Fruit fly (Drosophila melanogaster) whole organism: ENCODE measurements around the gene CG1463.

ENCODE experiments used
- CG8478 ChIP-seq: fragments of >200 bp; optimal IDR thresholded peaks from 2 replicates; lab custom pipeline; 2018; ENCODE audit warnings: inconsistent platforms
- Dll ChIP-seq: fragments of >200 bp; optimal IDR thresholded peaks from 2 replicates; lab custom pipeline; 2017
- EcR ChIP-seq, 2 experiments: fragments of >200 bp; optimal IDR thresholded peaks; 2 replicates each; lab custom pipeline; 2017; ENCODE audit warnings: missing biosample characterization in 2 of 2, missing genetic modification characterization in 2 of 2, missing genetic modification reagents in 2 of 2
- pan ChIP-seq: fragments of >200 bp; optimal IDR thresholded peaks from 2 replicates; lab custom pipeline; 2017
- psq ChIP-seq: fragments of >200 bp; optimal IDR thresholded peaks from 2 replicates; lab custom pipeline; 2017
- usp ChIP-seq: fragments of >200 bp; optimal IDR thresholded peaks from 2 replicates; lab custom pipeline; 2017; ENCODE audit warnings: missing biosample characterization, missing genetic modification characterization, mixed read lengths

Gene CG1463

DNA sequence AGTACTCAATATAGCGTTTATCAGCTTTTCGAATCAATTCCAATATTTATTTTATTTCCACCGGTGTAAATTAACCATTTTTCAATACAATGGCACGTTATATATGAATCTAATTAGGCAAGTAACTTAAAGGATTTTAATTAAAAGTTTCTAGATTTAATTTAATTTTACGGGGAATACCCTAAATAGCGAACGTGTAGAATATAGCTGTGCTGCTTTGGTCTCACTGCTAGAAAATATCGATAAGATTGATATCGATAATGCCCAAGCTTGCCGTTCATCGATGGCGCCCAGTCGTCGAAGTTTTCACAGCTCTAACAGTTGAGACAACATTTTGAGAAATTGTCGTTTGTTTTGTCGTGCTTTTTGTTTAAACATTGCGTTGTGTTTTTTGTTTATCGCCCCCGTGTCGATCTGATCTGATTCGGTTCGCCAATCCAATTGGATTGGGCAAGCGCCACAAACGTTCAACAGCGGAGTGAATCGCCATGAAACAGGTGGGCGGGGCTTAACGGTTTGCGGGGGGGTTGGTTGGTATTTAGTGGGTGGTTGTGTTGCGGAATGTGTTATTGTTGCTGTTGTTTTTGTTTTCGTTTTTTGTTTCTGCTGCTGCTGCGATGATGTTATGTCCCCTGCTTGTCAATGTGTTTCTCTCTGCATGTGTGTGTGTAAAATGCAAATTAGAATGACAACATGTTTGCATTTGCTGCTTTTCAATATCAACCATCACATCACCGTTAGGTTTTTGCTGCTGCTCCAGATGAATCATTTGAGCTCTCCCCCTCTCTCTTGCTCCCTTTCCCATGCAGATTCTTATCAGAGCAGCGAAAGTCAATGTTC is 20.1 kb upstream of the CG1463 start, which contains the start of gene Tomosyn:
TSS of gene Tomosyn (plus strand) at position 289 of the 840 bp plus-strand sequence.
- no peak for TF ChIP-seq EcR (GFP tag; optimal IDR thresholded peaks at IDR 0.05; lab: Kevin White, UChicago)

DNA sequence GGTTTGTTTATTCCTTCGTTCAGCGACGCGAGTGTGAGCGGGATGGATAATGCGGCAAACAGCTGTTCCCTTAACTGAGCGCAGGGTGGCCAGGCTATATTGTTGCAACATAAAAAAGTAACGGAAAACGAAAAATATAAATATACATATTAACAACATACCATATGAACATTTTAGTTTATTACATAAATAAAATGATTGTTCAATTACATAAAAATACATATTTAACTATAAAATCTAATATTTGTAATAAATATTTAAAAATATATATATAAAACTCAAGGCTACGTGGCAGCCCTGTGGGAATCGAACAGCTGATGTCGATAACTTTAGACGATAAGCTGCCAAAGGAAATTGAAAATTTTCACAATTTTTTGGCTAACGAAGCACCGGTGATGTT is 18.1 kb upstream of the CG1463 start, which contains the start of the genes Aven and CG2540:
TSS of gene Aven (minus strand) at position 77 of the 400 bp plus-strand sequence.
TSS of gene CG2540 (plus strand) at position 315 of the 400 bp plus-strand sequence.
- no peak for TF ChIP-seq usp

DNA sequence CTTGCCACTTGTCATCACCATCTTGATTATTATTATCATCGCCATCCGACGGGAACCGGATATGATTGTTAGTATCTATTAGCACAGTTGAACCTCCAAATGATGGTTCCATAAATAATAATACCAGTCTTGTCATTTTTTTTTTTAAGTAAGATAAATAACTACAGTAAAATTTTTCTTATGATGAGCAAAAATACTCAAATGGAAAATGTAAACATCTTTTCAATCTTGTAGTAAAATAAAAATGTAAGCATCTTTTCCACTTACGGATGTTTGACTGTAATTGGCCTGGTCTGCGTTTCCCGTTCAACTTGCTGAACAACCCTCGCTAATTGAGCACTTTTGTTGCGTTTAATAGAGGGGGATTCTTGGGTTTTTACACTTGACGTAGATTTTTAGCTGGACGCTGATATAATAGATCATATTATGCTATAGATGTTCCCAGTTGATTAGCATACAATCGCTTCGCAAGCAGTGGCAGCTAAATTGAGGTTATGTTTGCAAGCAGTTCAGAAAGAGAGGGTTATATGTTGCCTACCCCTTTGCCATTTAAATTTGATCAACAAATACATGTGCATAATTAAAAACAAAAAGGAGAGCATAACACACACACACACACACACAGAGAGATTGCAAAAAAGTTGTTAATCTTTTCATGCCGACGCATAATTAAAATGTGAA is 14.3 kb upstream of the CG1463 start:
- TF ChIP-seq EcR (GFP tag; optimal IDR thresholded peaks at IDR 0.05; lab: Kevin White, UChicago): no peak
- no peak for TF ChIP-seq CG8478
- TF ChIP-seq Dll (lab: Kevin White, UChicago): no peak
- TF ChIP-seq psq: no peak
- no peak for TF ChIP-seq pan (lab: Kevin White, UChicago)
- TF ChIP-seq usp: no peak

DNA sequence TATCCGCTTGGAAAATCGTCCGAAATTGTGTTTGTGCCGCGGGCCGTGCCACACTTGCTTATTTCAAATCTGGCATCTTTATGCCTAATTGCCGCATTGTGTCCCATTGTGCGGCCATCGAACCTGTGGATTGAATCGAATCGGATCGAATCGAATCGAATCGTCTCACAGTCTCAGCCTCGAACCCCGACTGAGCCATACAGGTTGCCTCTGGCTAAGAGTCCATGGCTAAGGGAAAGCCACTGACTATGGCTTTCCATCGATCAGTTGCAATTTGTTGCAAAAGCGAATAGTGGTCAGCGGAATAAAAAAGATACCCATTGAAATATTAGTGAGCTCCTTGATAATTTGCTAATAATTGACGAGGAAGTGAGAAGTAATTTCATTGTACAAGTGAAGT is 12.5 kb upstream of the CG1463 start, which contains the start of gene CG15728:
TSS of gene CG15728 (plus strand) at position 301 of the 400 bp plus-strand sequence.
- TF ChIP-seq EcR (GFP tag; optimal IDR thresholded peaks at IDR 0.05; lab: Kevin White, UChicago) (no peak), usp (no peak), pan (lab: Kevin White, UChicago) (no peak), CG8478 (no peak)

DNA sequence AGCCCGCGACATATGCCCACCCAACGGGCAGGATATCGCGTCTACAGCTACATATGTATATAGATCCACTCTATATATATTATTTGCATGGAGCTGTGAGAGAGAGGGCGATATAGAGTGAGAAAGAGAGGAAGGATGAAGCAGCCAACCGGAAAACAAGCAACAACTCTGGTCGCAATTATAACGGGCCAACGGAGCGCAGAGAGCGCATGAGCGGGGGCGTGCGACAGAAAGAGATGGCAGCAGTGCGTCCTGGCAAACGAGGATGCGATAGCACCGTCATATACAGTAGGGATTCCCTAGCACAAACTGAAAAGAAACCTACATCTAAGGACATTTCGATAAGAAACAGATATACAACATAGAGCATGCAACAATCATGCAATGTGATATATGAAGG is 10.2 kb upstream of the CG1463 start:
- TF ChIP-seq CG8478 (no peak), pan (lab: Kevin White, UChicago) (no peak), Dll (lab: Kevin White, UChicago) (no peak), usp (no peak), psq (no peak), EcR (GFP tag; optimal IDR thresholded peaks at IDR 0.05; lab: Kevin White, UChicago) (no peak)

DNA sequence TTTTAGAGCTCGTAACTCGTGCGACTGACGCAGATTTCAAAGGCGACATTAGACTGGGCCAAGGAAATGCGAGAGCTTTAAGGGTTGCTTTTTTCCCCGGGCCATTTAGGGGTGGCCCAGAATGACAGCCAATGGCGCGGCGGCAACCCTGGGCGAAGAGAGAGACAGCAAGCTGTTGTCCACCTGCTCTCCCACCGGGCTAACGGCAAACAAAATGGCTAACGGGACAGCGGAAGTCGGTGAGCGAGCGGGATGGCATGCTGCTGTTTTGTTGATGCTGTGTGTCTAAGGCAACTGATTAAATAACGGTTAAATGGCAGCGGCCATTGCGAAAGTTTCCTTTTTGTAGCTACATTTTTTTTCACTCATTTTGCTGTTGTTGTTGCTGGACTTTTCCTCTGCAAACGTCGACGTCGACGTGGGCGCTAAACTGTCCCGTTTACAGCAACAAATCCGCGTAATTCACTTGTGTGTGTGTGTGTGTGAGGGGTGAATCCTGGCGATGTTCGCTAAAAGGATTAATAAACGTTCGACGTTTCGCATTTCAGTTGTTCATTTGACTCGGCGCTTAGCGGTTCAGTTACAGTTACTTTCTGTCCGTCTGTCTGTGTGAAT is 4.4 kb upstream of the CG1463 start, which contains the start of gene CG11085:
TSS of gene CG11085 (plus strand) at position 565 of the 615 bp plus-strand sequence.
- TF ChIP-seq EcR (GFP tag; optimal IDR thresholded peaks at IDR 0.05; lab: Kevin White, UChicago): no peak
- no peak for TF ChIP-seq usp
- TF ChIP-seq psq: no peak

DNA sequence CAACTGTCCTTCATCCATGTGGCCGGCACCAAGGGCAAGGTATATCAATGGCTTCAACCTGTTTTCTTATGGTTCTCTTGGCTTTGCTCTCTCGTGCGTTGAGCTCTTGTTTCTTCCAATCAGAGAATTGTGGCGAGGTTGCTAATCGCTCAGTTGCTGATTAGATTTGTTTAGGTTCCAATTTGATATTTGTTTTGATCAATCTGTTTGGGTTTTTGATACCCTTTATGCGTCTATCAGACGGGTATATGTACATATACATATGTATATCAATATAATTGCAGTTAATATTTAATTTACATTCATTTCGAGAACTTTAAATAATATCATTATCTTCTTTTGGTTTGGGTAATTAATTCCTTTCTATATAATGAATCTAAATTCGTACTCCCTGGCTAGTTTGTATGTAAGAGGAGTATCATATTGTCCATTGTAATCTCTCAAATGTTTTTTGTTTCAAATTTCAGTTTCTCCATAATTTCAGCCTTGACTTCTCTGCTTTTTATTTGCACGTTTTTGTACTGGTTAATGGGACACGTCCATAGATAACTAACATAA is 1.9 kb upstream of the CG1463 start:
- TF ChIP-seq psq (no peak), pan (lab: Kevin White, UChicago) (no peak), CG8478 (no peak), usp (no peak), Dll (lab: Kevin White, UChicago) (no peak), EcR (GFP tag; optimal IDR thresholded peaks at IDR 0.05; lab: Kevin White, UChicago) (no peak)

DNA sequence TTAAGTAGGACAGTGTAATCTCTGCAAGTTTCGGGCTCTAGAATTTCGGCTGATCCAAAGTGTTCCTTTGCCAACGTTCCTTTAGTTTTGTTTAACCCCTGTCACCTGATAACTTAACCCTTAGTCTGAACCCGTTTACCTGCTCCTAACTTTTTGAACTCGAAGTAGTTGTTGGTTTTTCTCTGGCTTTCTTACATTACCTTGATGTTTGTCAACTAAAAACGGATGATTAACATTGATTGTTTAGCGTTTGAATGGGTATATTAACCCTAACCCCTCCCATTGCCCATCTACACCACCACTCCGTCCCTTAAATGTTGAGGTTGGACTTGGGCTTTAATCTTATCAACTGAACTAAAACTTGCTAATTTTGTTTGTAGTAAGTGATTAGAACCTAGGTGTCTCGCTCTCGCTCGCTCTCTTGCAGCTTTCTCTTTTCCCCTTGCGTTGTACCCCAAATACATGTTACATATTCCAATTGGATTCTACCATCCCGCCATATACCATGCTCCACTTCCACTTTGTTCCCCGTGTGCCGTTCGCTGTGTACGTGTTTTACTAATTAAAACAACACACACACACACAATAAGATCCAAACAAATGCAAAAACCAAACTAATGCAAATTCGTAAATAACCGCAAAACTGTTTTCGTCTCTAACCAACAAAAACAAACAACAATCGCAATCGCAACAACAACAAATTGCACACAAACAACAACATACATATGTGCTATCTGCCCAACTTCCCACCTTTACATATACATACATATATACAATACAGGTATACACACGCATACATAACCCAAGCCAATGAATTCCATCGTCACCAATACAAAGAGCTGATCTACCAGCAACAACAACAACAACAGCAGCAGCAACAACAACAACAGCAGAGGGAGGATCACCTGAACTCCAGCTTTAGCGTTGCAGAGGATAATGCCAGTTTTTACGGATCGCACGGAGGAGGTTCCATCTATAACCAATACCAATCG is 10.4 kb downstream of the CG1463 start:
- no peak for TF ChIP-seq Dll (lab: Kevin White, UChicago)
- no peak for TF ChIP-seq usp
- no peak for TF ChIP-seq CG8478
- no peak for TF ChIP-seq EcR (GFP tag; optimal IDR thresholded peaks at IDR 0.05; lab: Kevin White, UChicago)
- TF ChIP-seq psq: no peak
- TF ChIP-seq pan (lab: Kevin White, UChicago): no peak

DNA sequence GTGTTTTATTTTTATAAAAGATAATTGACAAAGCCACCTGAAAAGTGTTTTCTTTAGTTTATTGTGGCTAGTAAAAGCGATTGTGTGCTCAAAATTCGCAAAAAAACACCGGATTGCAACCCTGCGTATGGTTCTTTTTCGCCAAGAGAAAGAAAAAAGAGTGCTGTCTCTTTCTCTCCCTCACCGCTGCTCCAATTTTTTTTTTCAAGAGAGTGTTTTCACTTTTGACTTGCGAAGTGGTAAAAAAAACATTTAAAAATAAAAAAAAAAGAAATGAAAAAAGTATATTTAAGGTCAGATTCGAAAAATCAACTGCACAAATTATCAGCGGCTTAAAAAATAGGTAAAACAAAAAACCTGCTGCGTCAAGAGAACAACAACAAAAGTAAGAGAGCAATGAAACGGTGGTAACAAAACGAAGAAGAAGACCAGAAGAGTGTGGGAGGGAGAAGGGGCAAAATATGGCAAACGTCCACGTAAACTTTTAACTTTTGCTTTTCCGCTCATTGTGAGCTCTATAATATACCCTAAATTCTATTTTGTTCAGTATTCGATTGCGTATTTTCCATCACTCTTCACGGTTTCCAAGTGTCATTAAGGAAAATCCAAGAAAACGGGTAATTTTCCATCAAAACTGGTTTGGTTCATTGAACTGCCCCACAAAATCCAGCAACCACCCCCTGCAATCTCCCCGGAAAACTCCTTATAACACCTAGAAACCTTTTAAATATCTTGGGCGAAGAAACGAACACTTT is 14.9 kb downstream of the CG1463 start:
- TF ChIP-seq Dll (lab: Kevin White, UChicago) (no peak), CG8478 (peak; percentile 18)

DNA sequence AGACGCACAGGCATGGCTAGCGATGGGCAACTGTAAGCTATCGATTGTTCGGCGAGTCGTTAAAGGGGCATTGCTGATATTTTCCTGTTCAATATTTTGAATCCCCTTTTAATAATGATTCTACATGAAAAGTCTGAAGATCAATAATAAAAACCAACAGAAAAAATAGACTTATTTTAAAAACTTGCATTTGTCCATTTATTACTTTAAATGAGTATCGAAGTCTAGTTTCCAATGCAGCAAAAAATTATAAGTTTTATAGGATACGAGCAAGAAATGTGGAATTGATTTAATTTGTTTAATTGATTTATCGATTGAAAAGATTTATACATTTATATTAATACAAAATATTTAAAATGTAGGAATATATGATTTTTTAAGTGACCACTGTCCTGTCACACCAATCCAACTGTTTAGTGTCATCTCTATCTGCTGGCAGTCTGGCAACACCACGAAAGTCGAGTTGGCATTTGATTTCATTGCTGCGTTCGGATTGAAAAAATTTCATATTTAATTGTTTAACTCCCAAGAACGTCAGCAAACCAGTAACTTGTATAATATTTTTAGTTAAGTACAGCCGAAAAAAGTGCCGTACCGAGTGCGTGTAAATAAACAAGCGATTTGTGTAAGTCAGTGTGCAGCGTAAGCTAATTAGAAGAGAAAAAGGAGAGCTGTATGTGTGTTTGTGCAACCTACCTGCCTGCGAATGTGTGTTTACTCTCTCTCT is 15.7 kb downstream of the CG1463 start, which contains the start of the genes CG1824 and Sec16:
TSS of gene CG1824 (minus strand) at position 15 of the 727 bp plus-strand sequence.
TSS of gene Sec16 (plus strand) at position 438 of the 727 bp plus-strand sequence.
- TF ChIP-seq psq: no peak
- no peak for TF ChIP-seq pan (lab: Kevin White, UChicago)
- no peak for TF ChIP-seq EcR (GFP tag; optimal IDR thresholded peaks at IDR 0.05; lab: Kevin White, UChicago)
- no peak for TF ChIP-seq Dll (lab: Kevin White, UChicago)
- TF ChIP-seq usp: no peak
- TF ChIP-seq CG8478: no peak
